Fruit fly (Drosophila melanogaster): ENCODE results near the gene corolla.

Gene corolla

DNA sequence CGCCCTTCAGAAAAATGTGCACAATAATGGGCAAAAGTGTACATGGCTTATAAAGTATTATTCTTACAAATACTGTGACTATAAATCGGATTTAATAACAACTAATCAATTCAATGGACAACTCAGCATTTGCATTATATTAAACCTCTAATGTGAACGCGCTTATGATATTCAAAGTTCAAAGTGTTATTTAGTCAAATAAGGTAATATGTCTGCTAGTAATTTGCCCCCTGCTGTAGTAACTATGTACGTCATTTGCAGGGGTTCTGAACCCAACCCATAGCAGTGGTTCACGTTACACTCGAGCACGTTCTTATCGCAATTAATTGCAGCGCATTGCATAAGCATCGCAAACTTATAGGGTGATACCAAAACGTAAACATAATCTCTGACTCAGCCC lies 43.7 kb downstream of the corolla start (continued):
- TF ChIP-seq achi (GFP tag; optimal IDR thresholded peaks at IDR 0.05) (peak; percentile 12), lz (GFP tag; optimal IDR thresholded peaks at IDR 0.05) (peak; percentile 38), CG10631 (GFP tag; optimal IDR thresholded peaks at IDR 0.05) (peak; percentile 5), Lpt (GFP tag; optimal IDR thresholded peaks at IDR 0.05) (no peak), CG8319 (GFP tag; optimal IDR thresholded peaks at IDR 0.05) (no peak), CG10669 (GFP tag; optimal IDR thresholded peaks at IDR 0.05) (peak; percentile 15), CG7368 (GFP tag; optimal IDR thresholded peaks at IDR 0.05) (no peak), pdm3 (GFP tag; optimal IDR thresholded peaks at IDR 0.05) (peak; percentile 41), Hr4 (GFP tag; optimal IDR thresholded peaks at IDR 0.05) (peak; percentile 26), CG6854 (GFP tag; optimal IDR thresholded peaks at IDR 0.05) (no peak), net (GFP tag; optimal IDR thresholded peaks at IDR 0.05) (no peak), dsx (GFP tag; optimal IDR thresholded peaks at IDR 0.05; ENCODE audit: poor library complexity, severe bottlenecking) (no peak), CG11762 (GFP tag; optimal IDR thresholded peaks at IDR 0.05; ENCODE audit: insufficient read depth) (no peak), CG8632 (GFP tag; optimal IDR thresholded peaks at IDR 0.05) (peak; percentile 27), Sox102F (GFP tag; optimal IDR thresholded peaks at IDR 0.05) (no peak), CG6808 (GFP tag; optimal IDR thresholded peaks at IDR 0.05) (peak; percentile 30)

DNA sequence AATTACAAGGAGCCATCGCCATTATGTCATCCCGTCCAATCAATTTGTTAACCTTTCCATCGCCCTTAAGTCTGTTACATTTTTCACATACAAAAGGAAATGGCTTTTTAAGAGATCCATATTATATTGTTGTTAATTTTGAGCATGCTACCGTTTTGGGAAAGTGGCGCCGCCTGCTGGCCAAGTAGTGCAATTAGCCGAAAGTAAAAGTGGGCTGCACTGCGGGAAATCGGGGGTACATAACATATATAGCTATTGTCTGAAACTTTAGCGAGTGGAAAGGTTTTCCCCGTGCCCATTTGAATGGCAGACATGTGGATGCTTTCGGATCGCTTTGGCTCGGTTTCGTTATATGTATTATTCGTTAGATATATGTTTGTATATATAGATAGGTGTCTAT lies 46.0 kb downstream of the corolla start:
- TF ChIP-seq cyc (GFP tag; optimal IDR thresholded peaks at IDR 0.05) = no peak
- no peak for TF ChIP-seq CG7368 (GFP tag; optimal IDR thresholded peaks at IDR 0.05)
- no peak for TF ChIP-seq vri (GFP tag; optimal IDR thresholded peaks at IDR 0.05)
- no peak for TF ChIP-seq Sox15 (GFP tag; optimal IDR thresholded peaks at IDR 0.05)
- TF ChIP-seq Sox14 (GFP tag; optimal IDR thresholded peaks at IDR 0.05) = no peak
- no peak for TF ChIP-seq CG34406 (GFP tag; optimal IDR thresholded peaks at IDR 0.05)
- no peak for TF ChIP-seq Hr39 (GFP tag; optimal IDR thresholded peaks at IDR 0.05)
- no peak for TF ChIP-seq CG6163 (GFP tag; IDR thresholded peaks at IDR 0.05)
- no peak for TF ChIP-seq dsx (GFP tag; optimal IDR thresholded peaks at IDR 0.05; ENCODE audit: poor library complexity, severe bottlenecking)
- TF ChIP-seq CG1621 (tag; optimal IDR thresholded peaks at IDR 0.05) = no peak
- no peak for TF ChIP-seq CG16779 (tag; optimal IDR thresholded peaks at IDR 0.05)
- no peak for TF ChIP-seq CG6276 (GFP tag; optimal IDR thresholded peaks at IDR 0.05)
- no peak for TF ChIP-seq Smox (GFP tag; optimal IDR thresholded peaks at IDR 0.05)
- TF ChIP-seq CG8119 (GFP tag; IDR thresholded peaks at IDR 0.05) = no peak
- TF ChIP-seq CG31627 (GFP tag; optimal IDR thresholded peaks at IDR 0.05) = no peak
- no peak for TF ChIP-seq CG11902 (GFP tag; optimal IDR thresholded peaks at IDR 0.05)
- no peak for TF ChIP-seq topi (GFP tag; optimal IDR thresholded peaks at IDR 0.05)
- TF ChIP-seq Eip78C (GFP tag) = no peak
- no peak for TF ChIP-seq fkh (GFP tag; optimal IDR thresholded peaks at IDR 0.05)

DNA sequence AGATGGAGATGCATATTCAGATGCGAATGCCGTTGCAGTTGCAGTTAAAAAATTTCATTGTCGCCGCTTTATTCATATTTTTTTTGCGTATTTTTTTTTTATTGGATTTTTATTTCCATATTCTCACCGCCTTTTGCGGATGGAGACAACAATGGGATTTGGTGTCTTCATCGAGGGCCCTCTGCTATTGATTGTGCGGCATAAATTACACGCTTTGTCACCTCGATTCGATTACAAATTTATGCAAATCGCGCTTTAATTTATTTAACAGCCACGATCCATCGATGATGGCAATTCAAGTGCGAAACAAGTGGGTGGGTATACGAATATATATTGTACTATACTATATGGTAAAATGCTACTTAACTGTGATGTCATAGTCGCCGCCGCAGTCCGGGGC lies 48.1 kb downstream of the corolla start:
- TF ChIP-seq dsx (GFP tag; optimal IDR thresholded peaks at IDR 0.05; ENCODE audit: poor library complexity, severe bottlenecking) = no peak
- no peak for TF ChIP-seq CG8632 (GFP tag; optimal IDR thresholded peaks at IDR 0.05)
- no peak for TF ChIP-seq CG8319 (GFP tag; optimal IDR thresholded peaks at IDR 0.05)
- no peak for TF ChIP-seq cyc (GFP tag; optimal IDR thresholded peaks at IDR 0.05)
- no peak for TF ChIP-seq CG8119 (GFP tag; IDR thresholded peaks at IDR 0.05)
- TF ChIP-seq CG11762 (GFP tag; optimal IDR thresholded peaks at IDR 0.05; ENCODE audit: insufficient read depth) = no peak
- no peak for TF ChIP-seq CG9139 (GFP tag; optimal IDR thresholded peaks at IDR 0.05)
- no peak for TF ChIP-seq eg (GFP tag; IDR thresholded peaks at IDR 0.05)

DNA sequence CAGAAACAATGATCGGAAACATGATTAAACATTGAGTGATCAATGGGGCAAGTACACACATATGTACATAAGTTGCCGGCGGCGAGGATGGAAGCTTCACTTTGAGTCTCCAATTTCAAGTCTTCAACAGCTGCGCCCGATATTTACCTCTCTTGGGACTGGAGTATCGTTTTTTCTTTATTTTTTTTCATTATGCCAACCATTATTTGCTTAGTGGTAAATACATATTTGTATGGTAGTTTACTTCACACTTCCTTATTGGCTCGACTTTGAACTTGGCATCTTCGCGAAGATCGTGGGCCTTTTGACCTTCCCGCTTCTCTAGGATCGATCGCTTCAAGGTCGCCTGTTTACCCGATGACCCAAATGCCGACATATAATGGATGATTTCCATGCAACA lies 49.2 kb downstream of the corolla start:
- TF ChIP-seq OdsH (GFP tag; optimal IDR thresholded peaks at IDR 0.05) = no peak
- no peak for TF ChIP-seq CG9139 (GFP tag; optimal IDR thresholded peaks at IDR 0.05)
- no peak for TF ChIP-seq achi (GFP tag; optimal IDR thresholded peaks at IDR 0.05)
- no peak for TF ChIP-seq net (GFP tag; optimal IDR thresholded peaks at IDR 0.05)
- TF ChIP-seq CG8119 (GFP tag; IDR thresholded peaks at IDR 0.05) = no peak
- no peak for TF ChIP-seq spab (GFP tag; optimal IDR thresholded peaks at IDR 0.05)
- TF ChIP-seq fkh (GFP tag; optimal IDR thresholded peaks at IDR 0.05) = peak; percentile 63
- TF ChIP-seq Sox14 (GFP tag; optimal IDR thresholded peaks at IDR 0.05) = no peak
- no peak for TF ChIP-seq dac (GFP tag; optimal IDR thresholded peaks at IDR 0.05)
- peak; percentile 41 for TF ChIP-seq Eip78C (GFP tag)
- no peak for TF ChIP-seq CG10631 (GFP tag; optimal IDR thresholded peaks at IDR 0.05)
- no peak for TF ChIP-seq CG8632 (GFP tag; optimal IDR thresholded peaks at IDR 0.05)
- TF ChIP-seq salr (GFP tag; optimal IDR thresholded peaks at IDR 0.05) = no peak
- TF ChIP-seq CG8319 (GFP tag; optimal IDR thresholded peaks at IDR 0.05) = no peak
- no peak for TF ChIP-seq CG1621 (tag; optimal IDR thresholded peaks at IDR 0.05)
